Fruit fly (Drosophila melanogaster): ENCODE measurements around the gene Ssl1.
A peak's percentile ranks its signal among the peaks of the same experiment; 100 is the strongest.

The Ssl1 gene

dm6 chr3L:22865061-22865418, 13.8 kb upstream of the Ssl1 start (continued):
- peak; percentile 42 for TF ChIP-seq D19B (GFP tag; optimal IDR thresholded peaks at IDR 0.05)
- peak; percentile 34 for TF ChIP-seq sug (tag; optimal IDR thresholded peaks at IDR 0.05)
- peak; percentile 34; the same call in 1 of the 2 replicates for TF ChIP-seq sob (GFP tag; IDR thresholded peaks at IDR 0.05)
- peak; percentile 54 for TF ChIP-seq ttk (GFP tag; IDR thresholded peaks at IDR 0.05)
- TF ChIP-seq PHDP (tag; optimal IDR thresholded peaks at IDR 0.05) = peak; percentile 79
- no peak for TF ChIP-seq Spps (tag; optimal IDR thresholded peaks at IDR 0.05)
- peak; percentile 2 for TF ChIP-seq CG3065 (GFP tag; optimal IDR thresholded peaks at IDR 0.05)
- peak; percentile 47 for TF ChIP-seq Abd-B (GFP tag; optimal IDR thresholded peaks at IDR 0.05)
- TF ChIP-seq Atf3 (GFP tag; optimal IDR thresholded peaks at IDR 0.05) = peak; percentile 12
- TF ChIP-seq Pdp1 (GFP tag; optimal IDR thresholded peaks at IDR 0.05) = peak; percentile 31 to 78
- no peak for TF ChIP-seq CG8359 (GFP tag; optimal IDR thresholded peaks at IDR 0.05; ENCODE audit: borderline replicate concordance)
- peak; percentile 25 for TF ChIP-seq ewg (GFP tag; optimal IDR thresholded peaks at IDR 0.05)
- no peak for TF ChIP-seq tll (GFP tag; optimal IDR thresholded peaks at IDR 0.05)
- peak; percentile 90 for TF ChIP-seq dmrt99B (tag; optimal IDR thresholded peaks at IDR 0.05)
- peak; percentile 81 for TF ChIP-seq CG7556 (GFP tag; optimal IDR thresholded peaks at IDR 0.05)
- peak; percentile 67 for TF ChIP-seq CG10209 (GFP tag; optimal IDR thresholded peaks at IDR 0.05)
- no peak for TF ChIP-seq CG13287 (GFP tag; IDR thresholded peaks at IDR 0.05; ENCODE audit: partially characterized antibody)
- TF ChIP-seq sens (GFP tag) = peak; percentile 56
- TF ChIP-seq CG6854 (GFP tag; optimal IDR thresholded peaks at IDR 0.05) = peak; percentile 61
- TF ChIP-seq CG12391 (tag; optimal IDR thresholded peaks at IDR 0.05) = peak; percentile 77
- TF ChIP-seq nau (GFP tag; optimal IDR thresholded peaks at IDR 0.05) = no peak
- TF ChIP-seq CG31441 (GFP tag; IDR thresholded peaks at IDR 0.05) = peak; percentile 85
- peak; percentile 39; the same call in 1 of the 2 replicates for TF ChIP-seq CG5953 (GFP tag; IDR thresholded peaks at IDR 0.05)
- peak; percentile 74 for TF ChIP-seq CG17385 (GFP tag; optimal IDR thresholded peaks at IDR 0.05)
- no peak for TF ChIP-seq pb (GFP tag; optimal IDR thresholded peaks at IDR 0.05)
- TF ChIP-seq CG10147 (GFP tag; optimal IDR thresholded peaks at IDR 0.05) = peak; percentile 62
- TF ChIP-seq C15 (GFP tag; IDR thresholded peaks at IDR 0.05) = 0 out of 3 replicates have a peak, but pooled peaks have one; percentile 5
- peak; percentile 45 for TF ChIP-seq CG11723 (GFP tag; optimal IDR thresholded peaks at IDR 0.05)
- TF ChIP-seq CG11504 (tag; optimal IDR thresholded peaks at IDR 0.05) = peak; percentile 85
- TF ChIP-seq sqz (GFP tag; optimal IDR thresholded peaks at IDR 0.05) = peak; percentile 28
- peak; percentile 69 for TF ChIP-seq seq (GFP tag; IDR thresholded peaks at IDR 0.05)
- peak; percentile 71 for TF ChIP-seq ATbp (GFP tag; optimal IDR thresholded peaks at IDR 0.05)
- TF ChIP-seq jigr1 (GFP tag; IDR thresholded peaks at IDR 0.05) = no peak
- TF ChIP-seq grau (tag; optimal IDR thresholded peaks at IDR 0.05) = peak; percentile 84
- no peak for TF ChIP-seq jing (GFP tag; optimal IDR thresholded peaks at IDR 0.05)
- peak; percentile 56 for TF ChIP-seq sd (tag; optimal IDR thresholded peaks at IDR 0.05)
- TF ChIP-seq hbn (GFP tag; IDR thresholded peaks at IDR 0.05; ENCODE audit: partially characterized antibody) = no peak
- TF ChIP-seq NK7.1 (GFP tag; optimal IDR thresholded peaks at IDR 0.05) = no peak
- TF ChIP-seq CG11093 (GFP tag; IDR thresholded peaks at IDR 0.05) = 0 out of 3 replicates have a peak, but pooled peaks have one; percentile 34
- peak; percentile 38 for TF ChIP-seq CG13775 (GFP tag; optimal IDR thresholded peaks at IDR 0.05)
- TF ChIP-seq trem (tag; optimal IDR thresholded peaks at IDR 0.05) = peak; percentile 7
- TF ChIP-seq pros (GFP tag; optimal IDR thresholded peaks at IDR 0.05) = no peak
- TF ChIP-seq crc (GFP tag; optimal IDR thresholded peaks at IDR 0.05) = no peak
- TF ChIP-seq vnd (GFP tag; IDR thresholded peaks at IDR 0.05; ENCODE audit: partially characterized antibody) = no peak
- TF ChIP-seq croc (GFP tag; conservative IDR thresholded peaks at IDR 0.05) = peak; percentile 49
- TF ChIP-seq CG6791 (GFP tag; IDR thresholded peaks at IDR 0.05; ENCODE audit: partially characterized antibody) = no peak
- TF ChIP-seq CG6254 (GFP tag; optimal IDR thresholded peaks at IDR 0.05) = peak; percentile 38
- TF ChIP-seq unpg (GFP tag; optimal IDR thresholded peaks at IDR 0.05) = peak; percentile 78
- TF ChIP-seq maf-S (GFP tag; optimal IDR thresholded peaks at IDR 0.05) = no peak
- no peak for TF ChIP-seq CG3995 (GFP tag; optimal IDR thresholded peaks at IDR 0.05)
